Worm (Caenorhabditis elegans) whole organism, late embryonic: ENCODE results near the gene sdz-6.

Experiments
- K02D7.2 ChIP-seq: sonication (generic microtip); optimal IDR thresholded peaks from 2 replicates; lab custom pipeline; 2017; ENCODE audit warnings: mild to moderate bottlenecking, missing genetic modification characterization, missing compliant biosample characterization
- ceh-24 ChIP-seq: sonication (generic microtip); optimal IDR thresholded peaks from 2 replicates; lab custom pipeline; 2016; ENCODE audit warnings: mild to moderate bottlenecking, missing genetic modification characterization, missing compliant biosample characterization
- ceh-34 ChIP-seq: sonication (generic microtip); optimal IDR thresholded peaks from 2 replicates; lab custom pipeline; 2016; ENCODE audit warnings: mild to moderate bottlenecking, missing genetic modification characterization, missing compliant biosample characterization
- ceh-45 ChIP-seq: fragments of 200-800 bp; sonication (Bioruptor generic); IDR thresholded peaks from 2 replicates; pipeline ENCODE4 v1.3.6; 2022; ENCODE audit warnings: missing genetic modification reagents, missing genetic modification characterization, missing compliant biosample characterization
- lin-11 ChIP-seq: fragments of 200-800 bp; sonication (Bioruptor generic); optimal IDR thresholded peaks from 2 replicates; lab custom pipeline; 2018; ENCODE audit warnings: mild to moderate bottlenecking, missing genetic modification characterization, missing compliant biosample characterization
- pqm-1 ChIP-seq: sonication (generic microtip); optimal IDR thresholded peaks from 2 replicates; lab custom pipeline; 2016; ENCODE audit warnings: missing genetic modification characterization, missing compliant biosample characterization
- pros-1 ChIP-seq: fragments of 150-350 bp; optimal IDR thresholded peaks from 2 replicates; lab custom pipeline; 2014; ENCODE audit warnings: missing biosample characterization, missing genetic modification reagents, missing genetic modification characterization
- unc-3 ChIP-seq, 2 experiments: fragments of 200-800 bp in 1 of 2; sonication (Bioruptor generic) in 1 of 2; sonication (generic microtip) in 1 of 2; conservative IDR thresholded peaks in 1 of 2; optimal IDR thresholded peaks in 1 of 2; 2 replicates each; pipeline versions ENCODE4 v1.3.6 to Lab custom; 2016 to 2022; ENCODE audit warnings: missing compliant biosample characterization in 2 of 2, missing genetic modification characterization in 2 of 2, missing genetic modification reagents in 1 of 2
- unc-86 ChIP-seq: sonication (generic microtip); optimal IDR thresholded peaks from 2 replicates; lab custom pipeline; 2016; ENCODE audit warnings: missing genetic modification characterization, missing compliant biosample characterization

Gene sdz-6

DNA sequence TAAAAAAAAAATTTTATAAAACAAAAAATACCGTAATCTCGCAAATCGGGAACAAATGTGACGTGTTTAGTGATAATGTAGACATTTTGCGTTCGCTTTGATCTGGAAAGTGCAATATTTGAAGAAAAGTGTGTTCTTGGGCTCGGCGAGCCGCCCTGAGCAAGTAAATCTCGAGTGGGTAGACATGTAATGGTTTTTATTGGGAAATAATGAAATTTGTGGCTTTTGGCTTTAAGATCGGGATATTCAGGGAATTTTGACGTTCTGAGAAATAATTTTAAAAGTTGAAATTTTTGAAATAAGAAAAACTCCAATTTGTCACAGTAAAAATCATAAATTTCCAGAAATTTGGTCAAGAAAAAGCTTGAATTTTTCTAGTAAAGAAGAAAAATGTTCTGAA lies 42.2 kb downstream of the sdz-6 start, which contains the start of gene C14B4.2:
Gene C14B4.2 (minus strand): TSS at position 101 of the 400 bp plus-strand sequence.
- TF ChIP-seq pqm-1 (tag; lab: Kevin White, UChicago) (no peak), unc-86 (no peak), ceh-24 (tag; lab: Kevin White, UChicago) (no peak)

DNA sequence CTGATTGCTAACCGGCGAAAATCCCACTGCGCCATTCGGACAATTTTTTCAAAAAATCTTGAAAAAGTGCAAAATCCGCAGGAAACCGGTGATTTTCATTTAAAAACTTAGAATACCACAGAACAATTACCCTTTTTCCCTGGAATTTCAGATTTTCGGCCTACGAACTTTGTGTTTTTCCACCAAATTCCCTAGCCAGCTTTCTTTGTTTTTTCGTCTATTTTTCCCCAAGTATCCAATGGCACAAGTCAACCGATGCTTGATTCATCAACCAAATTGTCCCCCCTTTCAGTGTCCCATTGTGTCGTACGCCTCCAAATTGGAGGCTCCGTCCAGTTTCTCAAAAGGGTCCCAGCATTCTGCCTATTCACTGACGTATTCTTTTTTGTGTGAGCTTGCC lies 49.8 kb downstream of the sdz-6 start, which contains the start of gene Y43F8A.1:
Gene Y43F8A.1 (plus strand): TSS at position 301 of the 400 bp plus-strand sequence.
- TF ChIP-seq unc-3 (GFP tag; conservative IDR thresholded peaks at IDR 0.05; lab: Robert Waterston, UW) (no peak), unc-3 (tag; optimal IDR thresholded peaks at IDR 0.05; lab: Kevin White, UChicago) (no peak), lin-11 (tag; lab: Kevin White, UChicago) (no peak), ceh-24 (tag; lab: Kevin White, UChicago) (no peak), ceh-34 (tag; lab: Kevin White, UChicago) (no peak), K02D7.2 (no peak), pros-1 (tag; lab: Kevin White, UChicago) (no peak), ceh-45 (GFP tag; lab: Robert Waterston, UW) (no peak)
